Worm (Caenorhabditis elegans): ENCODE results near the gene bath-9.

bath-9 gene

ce11 chrII:3344917-3345316 is 32.0 kb upstream of the bath-9 start, which contains the start of gene bath-28:
TSS of gene bath-28 (minus strand) at chrII:3344967.
- TF ChIP-seq hlh-4 (tag; optimal IDR thresholded peaks at IDR 0.05) (no peak), pax-3 (tag; optimal IDR thresholded peaks at IDR 0.05) (no peak), pqm-1 (tag; optimal IDR thresholded peaks at IDR 0.05) (no peak), elt-2 (tag; optimal IDR thresholded peaks at IDR 0.05) (no peak), ama-1 (optimal IDR thresholded peaks at IDR 0.05) (no peak), nhr-19 (GFP tag; conservative IDR thresholded peaks at IDR 0.05) (no peak), dpl-1 (GFP tag; optimal IDR thresholded peaks at IDR 0.05) (no peak), fkh-4 (tag; optimal IDR thresholded peaks at IDR 0.05; ENCODE audit: borderline replicate concordance) (no peak), tbx-2 (tag; optimal IDR thresholded peaks at IDR 0.05) (no peak), zag-1 (tag; optimal IDR thresholded peaks at IDR 0.05) (no peak), ceh-82 (tag; optimal IDR thresholded peaks at IDR 0.05) (no peak), nhr-85 (tag) (no peak), egl-27 (tag; optimal IDR thresholded peaks at IDR 0.05) (no peak), hpl-2 (GFP tag; optimal IDR thresholded peaks at IDR 0.05) (no peak), rnt-1 (tag; optimal IDR thresholded peaks at IDR 0.05) (no peak), dsc-1 (tag; optimal IDR thresholded peaks at IDR 0.05) (no peak), unc-30 (tag; optimal IDR thresholded peaks at IDR 0.05) (no peak), aha-1 (tag; optimal IDR thresholded peaks at IDR 0.05) (no peak), Y116A8C.19 (tag; optimal IDR thresholded peaks at IDR 0.05; ENCODE audit: borderline replicate concordance) (no peak), nhr-47 (tag; optimal IDR thresholded peaks at IDR 0.05) (no peak)

- no peak for TF ChIP-seq nhr-11 (tag; optimal IDR thresholded peaks at IDR 0.05)
- no peak for TF ChIP-seq grh-1 (GFP tag; IDR thresholded peaks at IDR 0.05)
- TF ChIP-seq nhr-76 (tag; optimal IDR thresholded peaks at IDR 0.05): no peak
- no peak for TF ChIP-seq Y116A8C.19 (tag; optimal IDR thresholded peaks at IDR 0.05; ENCODE audit: borderline replicate concordance)
- TF ChIP-seq snu-23 (GFP tag; optimal IDR thresholded peaks at IDR 0.05): no peak
- TF ChIP-seq nhr-237 (tag; optimal IDR thresholded peaks at IDR 0.05): no peak
- no peak for TF ChIP-seq nhr-19 (GFP tag; conservative IDR thresholded peaks at IDR 0.05)
- TF ChIP-seq mep-1 (tag; optimal IDR thresholded peaks at IDR 0.05): no peak
- no peak for TF ChIP-seq dsc-1 (tag; optimal IDR thresholded peaks at IDR 0.05)
- TF ChIP-seq ceh-82 (tag; optimal IDR thresholded peaks at IDR 0.05): no peak
- no peak for TF ChIP-seq unc-130 (tag; optimal IDR thresholded peaks at IDR 0.05)
- TF ChIP-seq nhr-47 (tag; optimal IDR thresholded peaks at IDR 0.05): no peak
- no peak for TF ChIP-seq mab-9 (GFP tag; IDR thresholded peaks at IDR 0.05)
- TF ChIP-seq mdl-1 (tag; optimal IDR thresholded peaks at IDR 0.05): no peak
- no peak for TF ChIP-seq ztf-4 (tag; optimal IDR thresholded peaks at IDR 0.05)
- no peak for TF ChIP-seq nhr-84 (tag; optimal IDR thresholded peaks at IDR 0.05)
- no peak for TF ChIP-seq fkh-8 (tag; optimal IDR thresholded peaks at IDR 0.05)
Measured at ce11 chrII:3346328-3346780, 30.5 kb upstream of the bath-9 start, which contains the start of gene bath-30. TSS of gene bath-30 (minus strand) at chrII:3346378.

ce11 chrII:3347940-3348610 is 28.8 kb upstream of the bath-9 start, which contains the start of the genes F14D2.14 and bath-29:
TSS of gene F14D2.14 (minus strand) at chrII:3347990.
TSS of gene bath-29 (plus strand) at chrII:3348560.
- TF ChIP-seq nhr-76 (tag; optimal IDR thresholded peaks at IDR 0.05) (no peak), unc-130 (tag; optimal IDR thresholded peaks at IDR 0.05) (no peak), alr-1 (tag; optimal IDR thresholded peaks at IDR 0.05; ENCODE audit: borderline replicate concordance) (no peak), fkh-10 (GFP tag; optimal IDR thresholded peaks at IDR 0.05) (no peak), nhr-71 (tag; optimal IDR thresholded peaks at IDR 0.05) (no peak), hlh-4 (tag; optimal IDR thresholded peaks at IDR 0.05) (no peak)

DNA sequence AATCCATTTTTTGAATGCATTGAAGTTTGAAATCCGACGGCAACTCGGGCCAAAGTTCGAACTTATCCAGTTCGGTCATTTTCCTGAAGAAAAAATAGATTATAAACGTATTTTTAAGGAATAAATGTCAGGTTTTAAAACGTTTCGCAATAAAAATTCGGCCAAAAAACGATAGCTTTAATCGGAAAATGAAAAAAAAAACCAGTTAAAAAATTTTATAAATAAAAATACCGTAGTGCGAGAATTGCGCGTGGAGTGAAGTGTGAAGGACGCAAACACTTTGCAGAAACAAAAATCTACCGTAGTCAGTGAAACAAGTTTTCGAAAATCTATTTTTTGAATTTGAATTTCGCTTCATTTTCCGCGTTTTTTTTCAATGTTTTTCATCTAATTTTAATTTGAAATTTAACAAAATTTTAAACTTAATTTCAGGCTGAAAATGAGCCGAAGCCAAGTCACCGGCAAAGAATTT is 27.0 kb upstream of the bath-9 start, which contains the start of gene F14D2.8:
F14D2.8 (minus strand) TSS at position 51 of the 472 bp plus-strand sequence.
- TF ChIP-seq unc-62 (GFP tag; optimal IDR thresholded peaks at IDR 0.05): no peak
- no peak for TF ChIP-seq Y116A8C.19 (tag; optimal IDR thresholded peaks at IDR 0.05; ENCODE audit: borderline replicate concordance)
- TF ChIP-seq fkh-10 (GFP tag; optimal IDR thresholded peaks at IDR 0.05): no peak
- TF ChIP-seq F16B12.6 (tag; optimal IDR thresholded peaks at IDR 0.05): no peak
- no peak for TF ChIP-seq mef-2 (tag; optimal IDR thresholded peaks at IDR 0.05)
- TF ChIP-seq mdl-1 (tag; optimal IDR thresholded peaks at IDR 0.05): no peak

Measured in whole organism, L1 larva.